Fruit fly (Drosophila melanogaster) whole organism, embryonic: ENCODE data around the gene Rad60.

Source experiments
- Atf3 ChIP-seq: fragments of 200-800 bp; sonication (Bioruptor generic); optimal IDR thresholded peaks from 3 replicates; lab custom pipeline; 2016; ENCODE audit warnings: missing biosample characterization, missing genetic modification characterization
- Atf6 ChIP-seq: fragments of 200-800 bp; sonication (Bioruptor generic); IDR thresholded peaks from 2 replicates; pipeline ENCODE4 v1.3.6; 2022; ENCODE audit warnings: missing biosample characterization, missing genetic modification characterization
- CG10366 ChIP-seq: fragments of 200-800 bp; sonication (Bioruptor generic); IDR thresholded peaks from 2 replicates; pipeline ENCODE4 v1.3.6; 2022; ENCODE audit warnings: missing biosample characterization, missing genetic modification characterization
- CG10462 ChIP-seq: fragments of 200-800 bp; sonication (Bioruptor generic); optimal IDR thresholded peaks from 2 replicates; lab custom pipeline; 2016; ENCODE audit warnings: missing biosample characterization, missing genetic modification characterization
- CG12219 ChIP-seq: fragments of 200-800 bp; sonication (Bioruptor generic); optimal IDR thresholded peaks from 3 replicates; lab custom pipeline; 2018; ENCODE audit warnings: missing biosample characterization, mild to moderate bottlenecking, missing genetic modification characterization
- CG15011 ChIP-seq: fragments of 200-800 bp; sonication (Bioruptor generic); optimal IDR thresholded peaks from 3 replicates; lab custom pipeline; 2018; ENCODE audit warnings: missing biosample characterization, mild to moderate bottlenecking, missing genetic modification characterization
- CG15269 ChIP-seq: fragments of 200-800 bp; sonication (Bioruptor generic); optimal IDR thresholded peaks from 2 replicates; lab custom pipeline; 2018; ENCODE audit warnings: missing biosample characterization, mild to moderate bottlenecking, missing genetic modification characterization, moderate library complexity
- CG17829 ChIP-seq: fragments of 200-800 bp; optimal IDR thresholded peaks from 2 replicates; lab custom pipeline; 2019; ENCODE audit warnings: missing biosample characterization, mild to moderate bottlenecking, missing genetic modification characterization, moderate library complexity
- CG18476 ChIP-seq: fragments of 200-800 bp; sonication (Bioruptor generic); optimal IDR thresholded peaks from 2 replicates; lab custom pipeline; 2016; ENCODE audit warnings: missing biosample characterization, mild to moderate bottlenecking, missing genetic modification characterization
- CG18599 ChIP-seq: fragments of 200-800 bp; sonication (Bioruptor generic); optimal IDR thresholded peaks from 3 replicates; lab custom pipeline; 2017; ENCODE audit warnings: missing biosample characterization, missing genetic modification characterization, mild to moderate bottlenecking, moderate library complexity, missing genetic modification reagents
- CG33213 ChIP-seq: fragments of 200-800 bp; sonication (Bioruptor generic); optimal IDR thresholded peaks from 3 replicates; lab custom pipeline; 2016; ENCODE audit warnings: missing biosample characterization, missing genetic modification characterization
- CG34376 ChIP-seq: fragments of 200-800 bp; sonication (Bioruptor generic); optimal IDR thresholded peaks from 2 replicates; lab custom pipeline; 2018; ENCODE audit warnings: missing biosample characterization, mild to moderate bottlenecking, missing genetic modification characterization
- CG3995 ChIP-seq: fragments of 200-800 bp; sonication (Bioruptor generic); optimal IDR thresholded peaks from 3 replicates; lab custom pipeline; 2016; ENCODE audit warnings: missing biosample characterization, missing genetic modification characterization
- CG4328 ChIP-seq: fragments of 200-800 bp; sonication (Bioruptor generic); optimal IDR thresholded peaks from 3 replicates; lab custom pipeline; 2017; ENCODE audit warnings: missing biosample characterization, missing genetic modification reagents, missing genetic modification characterization
- CG4854 ChIP-seq: fragments of 200-800 bp; sonication (Bioruptor generic); optimal IDR thresholded peaks from 2 replicates; lab custom pipeline; 2016; ENCODE audit warnings: missing biosample characterization, missing genetic modification characterization, inconsistent platforms
- CG6272 ChIP-seq: fragments of 200-800 bp; sonication (Bioruptor generic); IDR thresholded peaks from 2 replicates; pipeline ENCODE4 v1.3.6; 2022; ENCODE audit warnings: missing biosample characterization, missing genetic modification characterization
- CG7556 ChIP-seq: fragments of 200-800 bp; sonication (Bioruptor generic); optimal IDR thresholded peaks from 2 replicates; lab custom pipeline; 2017; ENCODE audit warnings: missing biosample characterization, mild to moderate bottlenecking, missing genetic modification characterization
- CG8281 ChIP-seq: fragments of 200-800 bp; sonication (Bioruptor generic); optimal IDR thresholded peaks from 2 replicates; lab custom pipeline; 2018; ENCODE audit warnings: missing biosample characterization, mild to moderate bottlenecking, missing genetic modification characterization, moderate library complexity
- CG8478 ChIP-seq: fragments of >200 bp; optimal IDR thresholded peaks from 2 replicates; lab custom pipeline; 2018
- CG9876 ChIP-seq: fragments of 200-800 bp; sonication (Bioruptor generic); optimal IDR thresholded peaks from 2 replicates; lab custom pipeline; 2016; ENCODE audit warnings: missing biosample characterization, missing genetic modification characterization
- Elba2 ChIP-seq: fragments of 200-800 bp; sonication (Bioruptor generic); optimal IDR thresholded peaks from 3 replicates; lab custom pipeline; 2016; ENCODE audit warnings: missing biosample characterization, missing genetic modification characterization
- Fer3 ChIP-seq: fragments of 200-800 bp; sonication (Bioruptor generic); optimal IDR thresholded peaks from 2 replicates; lab custom pipeline; 2018; ENCODE audit warnings: missing biosample characterization, mild to moderate bottlenecking, missing genetic modification characterization, moderate library complexity
- Gug ChIP-seq: fragments of 200-800 bp; sonication (Bioruptor generic); IDR thresholded peaks from 4 replicates; pipeline ENCODE4 v1.3.6; 2022; ENCODE audit warnings: missing biosample characterization, missing genetic modification characterization
- HHEX ChIP-seq: fragments of 200-800 bp; sonication (Bioruptor generic); optimal IDR thresholded peaks from 3 replicates; lab custom pipeline; 2017; ENCODE audit warnings: missing biosample characterization, mild to moderate bottlenecking, missing genetic modification characterization, missing genetic modification reagents
- HLHmδ ChIP-seq: fragments of 200-800 bp; sonication (Bioruptor generic); optimal IDR thresholded peaks from 2 replicates; lab custom pipeline; 2018; ENCODE audit warnings: missing biosample characterization, mild to moderate bottlenecking, missing genetic modification characterization, moderate library complexity
- HmgZ ChIP-seq: fragments of 200-800 bp; sonication (Bioruptor generic); optimal IDR thresholded peaks from 2 replicates; lab custom pipeline; 2018; ENCODE audit warnings: missing biosample characterization, mild to moderate bottlenecking, missing genetic modification characterization
- Hmx ChIP-seq: fragments of 200-800 bp; sonication (Bioruptor generic); optimal IDR thresholded peaks from 2 replicates; lab custom pipeline; 2016; ENCODE audit warnings: missing biosample characterization, missing genetic modification characterization
- MESR4 ChIP-seq: fragments of 200-800 bp; sonication (Bioruptor generic); optimal IDR thresholded peaks from 2 replicates; lab custom pipeline; 2018; ENCODE audit warnings: missing biosample characterization, mild to moderate bottlenecking, missing genetic modification characterization, moderate library complexity
- Max ChIP-seq: fragments of 200-800 bp; sonication (Bioruptor generic); optimal IDR thresholded peaks from 2 replicates; lab custom pipeline; 2016; ENCODE audit warnings: missing biosample characterization, mild to moderate bottlenecking, missing genetic modification characterization
- Oli ChIP-seq: fragments of 200-800 bp; sonication (Bioruptor generic); optimal IDR thresholded peaks from 2 replicates; lab custom pipeline; 2018; ENCODE audit warnings: missing biosample characterization, mild to moderate bottlenecking, missing genetic modification characterization, moderate library complexity
- Poxn ChIP-seq: fragments of 200-800 bp; sonication (Bioruptor generic); IDR thresholded peaks from 2 replicates; pipeline ENCODE4 v1.3.6; 2022; ENCODE audit warnings: missing biosample characterization, missing genetic modification characterization
- TFAM ChIP-seq: fragments of 200-800 bp; sonication (Bioruptor generic); optimal IDR thresholded peaks from 2 replicates; lab custom pipeline; 2017; ENCODE audit warnings: missing biosample characterization, missing genetic modification characterization, inconsistent platforms
- Usf ChIP-seq: fragments of 200-800 bp; sonication (Bioruptor generic); optimal IDR thresholded peaks from 2 replicates; lab custom pipeline; 2017; ENCODE audit warnings: missing genotype, missing biosample characterization, missing genetic modification characterization
- ac ChIP-seq: fragments of 200-800 bp; sonication (Bioruptor generic); optimal IDR thresholded peaks from 3 replicates; lab custom pipeline; 2017; ENCODE audit warnings: missing biosample characterization, mild to moderate bottlenecking, missing genetic modification characterization
- amos ChIP-seq: fragments of 200-800 bp; sonication (Bioruptor generic); IDR thresholded peaks from 2 replicates; pipeline ENCODE4 v1.3.6; 2022; ENCODE audit warnings: missing biosample characterization, missing genetic modification characterization; ENCODE audit not compliant: partially characterized antibody
- da ChIP-seq: fragments of 200-800 bp; sonication (Bioruptor generic); optimal IDR thresholded peaks from 2 replicates; lab custom pipeline; 2016; ENCODE audit warnings: missing biosample characterization, missing genetic modification characterization
- dmrt11E ChIP-seq: fragments of 200-800 bp; sonication (Bioruptor generic); optimal IDR thresholded peaks from 3 replicates; lab custom pipeline; 2018; ENCODE audit warnings: missing biosample characterization, mild to moderate bottlenecking, missing genetic modification characterization, moderate library complexity
- fd96Cb ChIP-seq: fragments of 200-800 bp; sonication (Bioruptor generic); optimal IDR thresholded peaks from 2 replicates; lab custom pipeline; 2018; ENCODE audit warnings: missing biosample characterization, mild to moderate bottlenecking, missing genetic modification characterization, moderate library complexity
- ftz-f1 ChIP-seq: fragments of 200-800 bp; sonication (Bioruptor generic); optimal IDR thresholded peaks from 2 replicates; lab custom pipeline; 2016; ENCODE audit warnings: missing biosample characterization, missing genetic modification characterization
- gsb-n ChIP-seq: fragments of 200-800 bp; sonication (Bioruptor generic); optimal IDR thresholded peaks from 3 replicates; lab custom pipeline; 2018; ENCODE audit warnings: missing biosample characterization, mild to moderate bottlenecking, missing genetic modification characterization
- jigr1 ChIP-seq: fragments of 200-800 bp; sonication (Bioruptor generic); IDR thresholded peaks from 3 replicates; pipeline ENCODE4 v1.3.6; 2022; ENCODE audit warnings: missing biosample characterization, missing genetic modification characterization
- ken ChIP-seq: fragments of 200-800 bp; sonication (Bioruptor generic); IDR thresholded peaks from 3 replicates; pipeline ENCODE4 v1.3.6; 2022; ENCODE audit warnings: missing biosample characterization, missing genetic modification characterization
- mam ChIP-seq: fragments of 200-800 bp; sonication (Bioruptor generic); optimal IDR thresholded peaks from 3 replicates; lab custom pipeline; 2016; ENCODE audit warnings: missing biosample characterization, missing genetic modification characterization
- oc ChIP-seq: fragments of 200-800 bp; sonication (Bioruptor generic); optimal IDR thresholded peaks from 2 replicates; lab custom pipeline; 2018; ENCODE audit warnings: missing biosample characterization, mild to moderate bottlenecking, missing genetic modification characterization, moderate library complexity
- odd ChIP-seq: fragments of 200-800 bp; sonication (Bioruptor generic); optimal IDR thresholded peaks from 2 replicates; lab custom pipeline; 2017; ENCODE audit warnings: missing biosample characterization, mild to moderate bottlenecking, missing genetic modification characterization
- so ChIP-seq: fragments of 200-800 bp; sonication (Bioruptor generic); IDR thresholded peaks from 3 replicates; pipeline ENCODE4 v1.3.6; 2022; ENCODE audit warnings: missing biosample characterization, missing genetic modification characterization
- sob ChIP-seq: fragments of 200-800 bp; sonication (Bioruptor generic); IDR thresholded peaks from 2 replicates; pipeline ENCODE4 v1.3.6; 2022; ENCODE audit warnings: missing biosample characterization, missing genetic modification characterization
- tgo ChIP-seq: fragments of 200-800 bp; sonication (Bioruptor generic); IDR thresholded peaks from 3 replicates; pipeline ENCODE4 v1.3.6; 2022; ENCODE audit warnings: missing biosample characterization, missing genetic modification characterization
- zen2 ChIP-seq: fragments of 200-800 bp; sonication (Bioruptor generic); IDR thresholded peaks from 3 replicates; pipeline ENCODE4 v1.3.6; 2022; ENCODE audit warnings: missing biosample characterization, missing genetic modification characterization; ENCODE audit not compliant: partially characterized antibody
- zfh2 ChIP-seq: fragments of 200-800 bp; sonication (Bioruptor generic); optimal IDR thresholded peaks from 2 replicates; lab custom pipeline; 2016; ENCODE audit warnings: missing biosample characterization, missing genetic modification characterization

Gene Rad60

DNA sequence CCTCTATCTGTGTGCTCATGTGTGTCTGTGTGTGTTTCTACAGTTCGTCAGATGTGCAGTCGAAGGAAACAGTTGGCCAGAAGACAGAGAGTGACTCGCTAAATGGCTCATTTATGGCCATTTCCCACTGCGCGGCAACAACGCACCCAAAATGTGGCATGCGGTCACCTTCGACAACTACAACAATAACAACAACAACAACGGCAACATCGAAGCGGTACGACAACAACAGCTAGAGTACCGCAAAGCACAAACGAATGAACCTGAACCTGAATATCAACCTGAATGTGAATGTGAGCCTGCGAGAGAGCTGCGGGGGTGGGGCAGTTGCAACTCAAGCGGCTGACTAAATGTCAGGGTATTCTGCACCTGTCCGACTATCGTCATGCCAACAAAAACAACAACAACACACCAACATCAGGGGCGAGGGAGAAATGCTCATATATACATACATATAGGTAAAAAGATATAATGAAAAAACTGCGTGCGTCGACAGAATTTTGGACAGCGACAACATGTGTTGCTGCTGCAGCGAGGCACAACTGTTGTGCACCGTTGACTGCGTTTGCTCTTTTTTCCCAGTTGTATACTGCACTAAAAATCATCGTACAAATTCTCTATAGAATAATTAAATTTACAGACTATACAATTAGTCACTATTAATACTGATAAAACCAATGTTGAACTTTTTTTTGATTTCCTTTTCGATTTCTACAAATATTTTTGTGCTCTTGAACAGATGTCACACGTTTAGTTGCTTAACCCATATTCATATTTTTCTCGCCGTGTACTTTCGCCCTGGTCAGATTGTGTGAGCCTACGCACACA, 49.0 kb upstream of the Rad60 start (continued):
- peak; percentile 58 for TF ChIP-seq Elba2 (GFP tag; lab: Kevin White, UChicago)
- TF ChIP-seq Fer3 (tag; lab: Kevin White, UChicago) = no peak
- TF ChIP-seq CG18476 (GFP tag; lab: Kevin White, UChicago) = no peak
- no peak for TF ChIP-seq CG12219 (GFP tag; lab: Kevin White, UChicago)
- peak; percentile 6 for TF ChIP-seq odd (GFP tag; lab: Kevin White, UChicago)
- no peak for TF ChIP-seq CG8478 (lab: Kevin White, UChicago)
- no peak for TF ChIP-seq jigr1
- peak; percentile 48 for TF ChIP-seq Usf (GFP tag; lab: Kevin White, UChicago)
- no peak for TF ChIP-seq CG10366 (GFP tag; lab: Robert Waterston, UW)
- TF ChIP-seq CG18599 (GFP tag; lab: Kevin White, UChicago) = no peak
- no peak for TF ChIP-seq so (GFP tag; lab: Robert Waterston, UW)
- TF ChIP-seq zen2 = no peak
- peak; percentile 31 for TF ChIP-seq Atf3 (GFP tag; lab: Kevin White, UChicago)
- TF ChIP-seq Poxn (GFP tag; lab: Robert Waterston, UW) = no peak
- no peak for TF ChIP-seq Gug
- peak; percentile 26 for TF ChIP-seq CG17829
- no peak for TF ChIP-seq amos (GFP tag; lab: Robert Waterston, UW)
- TF ChIP-seq CG4328 (GFP tag; lab: Kevin White, UChicago) = no peak
- TF ChIP-seq CG15269 = no peak
- no peak for TF ChIP-seq CG15011 (GFP tag; lab: Kevin White, UChicago)
- TF ChIP-seq Atf6 (GFP tag; lab: Robert Waterston, UW) = no peak
- TF ChIP-seq CG34376 (GFP tag; lab: Kevin White, UChicago) = no peak
- no peak for TF ChIP-seq CG3995
- peak; percentile 64 for TF ChIP-seq gsb-n
- no peak for TF ChIP-seq HHEX (GFP tag; lab: Kevin White, UChicago)
- no peak for TF ChIP-seq Hmx (GFP tag; lab: Kevin White, UChicago)
- peak; percentile 65 for TF ChIP-seq ac (GFP tag; lab: Kevin White, UChicago)
- TF ChIP-seq sob (GFP tag; lab: Robert Waterston, UW) = no peak
- peak; percentile 46 for TF ChIP-seq CG7556 (GFP tag; lab: Kevin White, UChicago)
- no peak for TF ChIP-seq CG6272
- TF ChIP-seq TFAM = no peak
- TF ChIP-seq zfh2 = no peak
- TF ChIP-seq ken (GFP tag; lab: Robert Waterston, UW) = no peak
- TF ChIP-seq CG33213 (GFP tag; lab: Kevin White, UChicago) = no peak
- TF ChIP-seq Max (GFP tag; lab: Kevin White, UChicago) = no peak
- no peak for TF ChIP-seq MESR4
- no peak for TF ChIP-seq HmgZ
- peak; percentile 91 for TF ChIP-seq dmrt11E (tag; lab: Kevin White, UChicago)
- TF ChIP-seq tgo (GFP tag; lab: Robert Waterston, UW) = no peak
- TF ChIP-seq CG10462 (GFP tag; lab: Kevin White, UChicago) = peak; percentile 38
- no peak for TF ChIP-seq HLHmδ (GFP tag; lab: Kevin White, UChicago)
- TF ChIP-seq oc (tag; lab: Kevin White, UChicago) = peak; percentile 16
- no peak for TF ChIP-seq CG4854 (GFP tag; lab: Kevin White, UChicago)
- TF ChIP-seq CG8281 = no peak
- TF ChIP-seq fd96Cb = no peak
- TF ChIP-seq CG9876 = no peak
- TF ChIP-seq ftz-f1 = no peak
- TF ChIP-seq Oli (tag; lab: Kevin White, UChicago) = peak; percentile 32
- no peak for TF ChIP-seq da
- TF ChIP-seq mam = no peak
